Worm (Caenorhabditis elegans) whole organism, L3 larva: Measurements from ENCODE around the gene K03H6.1.

Experiments
- elt-1 ChIP-seq: fragments of 150-350 bp; optimal IDR thresholded peaks from 2 replicates; lab custom pipeline; 2014; ENCODE audit warnings: missing biosample characterization, missing genetic modification characterization
- nhr-28 ChIP-seq: fragments of 150-350 bp; optimal IDR thresholded peaks from 2 replicates; lab custom pipeline; 2014; ENCODE audit warnings: missing biosample characterization, missing genetic modification characterization
- snpc-4 ChIP-seq: fragments of 150-350 bp; optimal IDR thresholded peaks from 2 replicates; lab custom pipeline; 2014; ENCODE audit warnings: missing biosample characterization, missing genetic modification characterization
- unc-62 ChIP-seq: fragments of 150-350 bp; sonication (generic microtip); optimal IDR thresholded peaks from 4 replicates; lab custom pipeline; 2014; ENCODE audit warnings: missing biosample characterization, missing genetic modification reagents, missing genetic modification characterization
- ztf-11 ChIP-seq: fragments of 150-350 bp; optimal IDR thresholded peaks from 2 replicates; lab custom pipeline; 2014; ENCODE audit warnings: missing biosample characterization, missing genetic modification characterization

ce11 chrIV:1515891-1516290, 7.6 kb upstream of the K03H6.1 start:
- TF ChIP-seq snpc-4 (tag; lab: Kevin White, UChicago) = no peak
- TF ChIP-seq elt-1 (tag; lab: Kevin White, UChicago) = no peak
- TF ChIP-seq nhr-28 (tag; lab: Kevin White, UChicago) = no peak
- no peak for TF ChIP-seq ztf-11 (tag; lab: Kevin White, UChicago)
- TF ChIP-seq unc-62 = no peak
